Worm (Caenorhabditis elegans) whole organism, late embryonic: ENCODE measurements around the gene T16A9.3.

Experiments
- K09A11.1 ChIP-seq: sonication (generic microtip); optimal IDR thresholded peaks from 2 replicates; lab custom pipeline; 2017; ENCODE audit warnings: antibody characterized with exemption, mild to moderate bottlenecking, missing genetic modification characterization, missing compliant biosample characterization; ENCODE audit not compliant: insufficient read depth
- ama-1 ChIP-seq: fragments of 150-350 bp; optimal IDR thresholded peaks from 2 replicates; lab custom pipeline; 2014
- ceh-6 ChIP-seq: fragments of 200-800 bp; sonication (Bioruptor generic); optimal IDR thresholded peaks from 2 replicates; lab custom pipeline; 2018; ENCODE audit warnings: mild to moderate bottlenecking, missing genetic modification characterization, missing compliant biosample characterization
- ets-4 ChIP-seq: sonication (generic microtip); optimal IDR thresholded peaks from 2 replicates; lab custom pipeline; 2016; ENCODE audit warnings: missing genetic modification characterization, missing compliant biosample characterization
- fax-1 ChIP-seq: sonication (generic microtip); optimal IDR thresholded peaks from 2 replicates; lab custom pipeline; 2016; ENCODE audit warnings: missing genotype, missing genetic modification characterization, missing compliant biosample characterization
- fkh-10 ChIP-seq: fragments of 150-350 bp; optimal IDR thresholded peaks from 2 replicates; lab custom pipeline; 2014; ENCODE audit warnings: missing biosample characterization, missing genetic modification reagents, missing genetic modification characterization
- nhr-11 ChIP-seq: fragments of 150-350 bp; optimal IDR thresholded peaks from 2 replicates; lab custom pipeline; 2014; ENCODE audit warnings: missing biosample characterization, missing genetic modification characterization
- ref-2 ChIP-seq: sonication (generic microtip); optimal IDR thresholded peaks from 2 replicates; lab custom pipeline; 2016; ENCODE audit warnings: missing genetic modification characterization, missing compliant biosample characterization
- sox-2 ChIP-seq: fragments of 200-800 bp; sonication (Bioruptor generic); IDR thresholded peaks from 2 replicates; pipeline ENCODE4 v1.3.6; 2022; ENCODE audit warnings: missing genetic modification reagents, missing genetic modification characterization, missing compliant biosample characterization
- unc-55 ChIP-seq: sonication (generic microtip); optimal IDR thresholded peaks from 2 replicates; lab custom pipeline; 2017; ENCODE audit warnings: missing biosample characterization, missing genetic modification reagents, missing genetic modification characterization

DNA sequence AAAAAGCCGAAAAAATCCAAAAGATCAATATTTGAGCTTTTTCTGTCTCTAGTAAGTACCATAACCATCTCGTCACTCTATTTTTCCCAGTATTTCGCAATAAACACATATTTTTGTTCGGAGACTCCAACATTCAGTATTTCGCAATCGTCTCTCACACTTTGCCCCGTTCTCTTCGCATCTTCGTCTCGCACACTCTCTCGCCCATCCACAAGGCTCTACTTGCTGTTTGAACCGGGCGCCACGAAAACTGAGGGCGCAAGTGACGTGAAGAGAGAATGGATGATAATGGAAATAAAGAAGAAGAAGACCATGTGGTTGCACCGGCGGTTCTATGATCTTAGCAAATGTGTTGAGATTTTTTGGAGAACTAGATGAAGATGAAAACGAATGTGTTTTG, 5.2 kb upstream of the T16A9.3 start:
- TF ChIP-seq fax-1 (tag; lab: Kevin White, UChicago) (no peak), ref-2 (no peak), ceh-6 (GFP tag; lab: Kevin White, UChicago) (no peak), nhr-11 (tag; lab: Kevin White, UChicago) (no peak), ama-1 (no peak), sox-2 (GFP tag; lab: Robert Waterston, UW) (no peak), K09A11.1 (tag; lab: Kevin White, UChicago) (no peak), unc-55 (GFP tag; lab: Kevin White, UChicago) (peak; percentile 75), fkh-10 (no peak), ets-4 (peak; percentile 8)
